Worm (Caenorhabditis elegans) whole organism, late embryonic: Measurements from ENCODE around the gene rme-1.

ENCODE experiments used
- K02D7.2 ChIP-seq: sonication (generic microtip); optimal IDR thresholded peaks from 2 replicates; lab custom pipeline; 2017; ENCODE audit warnings: mild to moderate bottlenecking, missing genetic modification characterization, missing compliant biosample characterization
- K09A11.1 ChIP-seq: sonication (generic microtip); optimal IDR thresholded peaks from 2 replicates; lab custom pipeline; 2017; ENCODE audit warnings: antibody characterized with exemption, mild to moderate bottlenecking, missing genetic modification characterization, missing compliant biosample characterization; ENCODE audit not compliant: insufficient read depth
- Y22D7AL.16 ChIP-seq: sonication (generic microtip); optimal IDR thresholded peaks from 2 replicates; lab custom pipeline; 2016; ENCODE audit warnings: missing genetic modification characterization, missing compliant biosample characterization
- ahr-1 ChIP-seq: sonication (generic microtip); optimal IDR thresholded peaks from 2 replicates; lab custom pipeline; 2016; ENCODE audit warnings: missing genetic modification characterization, missing compliant biosample characterization
- ama-1 ChIP-seq: fragments of 150-350 bp; optimal IDR thresholded peaks from 2 replicates; lab custom pipeline; 2014
- ceh-22 ChIP-seq: sonication (generic microtip); optimal IDR thresholded peaks from 2 replicates; lab custom pipeline; 2017; ENCODE audit warnings: missing biosample characterization, missing genetic modification characterization
- ceh-30 ChIP-seq: fragments of 150-350 bp; optimal IDR thresholded peaks from 2 replicates; lab custom pipeline; 2014; ENCODE audit warnings: missing biosample characterization, missing genetic modification characterization
- ceh-31 ChIP-seq: sonication (generic microtip); optimal IDR thresholded peaks from 2 replicates; lab custom pipeline; 2016; ENCODE audit warnings: missing genetic modification characterization, missing compliant biosample characterization
- ceh-34 ChIP-seq: sonication (generic microtip); optimal IDR thresholded peaks from 2 replicates; lab custom pipeline; 2016; ENCODE audit warnings: mild to moderate bottlenecking, missing genetic modification characterization, missing compliant biosample characterization
- ceh-9 ChIP-seq: sonication (generic microtip); optimal IDR thresholded peaks from 2 replicates; lab custom pipeline; 2016; ENCODE audit warnings: mild to moderate bottlenecking, missing genetic modification characterization, inconsistent platforms, missing compliant biosample characterization
- che-1 ChIP-seq: sonication (generic microtip); optimal IDR thresholded peaks from 2 replicates; lab custom pipeline; 2016; ENCODE audit warnings: mild to moderate bottlenecking, missing genetic modification characterization, missing compliant biosample characterization
- dve-1 ChIP-seq: sonication (generic microtip); optimal IDR thresholded peaks from 2 replicates; lab custom pipeline; 2017; ENCODE audit warnings: antibody characterized with exemption, mild to moderate bottlenecking, missing genetic modification characterization, missing compliant biosample characterization
- elt-2 ChIP-seq: sonication (generic microtip); optimal IDR thresholded peaks from 2 replicates; lab custom pipeline; 2016; ENCODE audit warnings: missing genetic modification reagents, missing genetic modification characterization, missing compliant biosample characterization
- eyg-1 ChIP-seq: sonication (generic microtip); optimal IDR thresholded peaks from 2 replicates; lab custom pipeline; 2016; ENCODE audit warnings: missing genotype, missing genetic modification characterization, missing compliant biosample characterization
- fax-1 ChIP-seq: sonication (generic microtip); optimal IDR thresholded peaks from 2 replicates; lab custom pipeline; 2016; ENCODE audit warnings: missing genotype, missing genetic modification characterization, missing compliant biosample characterization
- fkh-10 ChIP-seq: fragments of 150-350 bp; optimal IDR thresholded peaks from 2 replicates; lab custom pipeline; 2014; ENCODE audit warnings: missing biosample characterization, missing genetic modification reagents, missing genetic modification characterization
- fkh-6 ChIP-seq: sonication (generic microtip); optimal IDR thresholded peaks from 2 replicates; lab custom pipeline; 2016; ENCODE audit warnings: missing genetic modification characterization, missing compliant biosample characterization
- hlh-6 ChIP-seq: sonication (generic microtip); optimal IDR thresholded peaks from 2 replicates; lab custom pipeline; 2016; ENCODE audit warnings: missing genotype, missing genetic modification characterization, missing compliant biosample characterization
- hlh-8 ChIP-seq: sonication (generic microtip); optimal IDR thresholded peaks from 2 replicates; lab custom pipeline; 2016; ENCODE audit warnings: missing genotype, missing genetic modification characterization, missing compliant biosample characterization
- lim-6 ChIP-seq: sonication (generic microtip); optimal IDR thresholded peaks from 2 replicates; lab custom pipeline; 2016; ENCODE audit warnings: missing genetic modification characterization, missing compliant biosample characterization
- lin-11 ChIP-seq: fragments of 200-800 bp; sonication (Bioruptor generic); optimal IDR thresholded peaks from 2 replicates; lab custom pipeline; 2018; ENCODE audit warnings: mild to moderate bottlenecking, missing genetic modification characterization, missing compliant biosample characterization
- nfya-1 ChIP-seq: sonication (generic microtip); optimal IDR thresholded peaks from 2 replicates; lab custom pipeline; 2017; ENCODE audit warnings: missing genetic modification characterization, mild to moderate bottlenecking, missing compliant biosample characterization, antibody characterized with exemption, moderate library complexity
- nhr-11 ChIP-seq: fragments of 150-350 bp; optimal IDR thresholded peaks from 2 replicates; lab custom pipeline; 2014; ENCODE audit warnings: missing biosample characterization, missing genetic modification characterization
- odd-2 ChIP-seq: sonication (generic microtip); optimal IDR thresholded peaks from 2 replicates; lab custom pipeline; 2017; ENCODE audit warnings: antibody characterized with exemption, mild to moderate bottlenecking, missing genetic modification characterization, missing compliant biosample characterization
- pax-1 ChIP-seq: fragments of 150-350 bp; optimal IDR thresholded peaks from 2 replicates; lab custom pipeline; 2014; ENCODE audit warnings: missing biosample characterization, missing genetic modification characterization
- pha-2 ChIP-seq: sonication (generic microtip); optimal IDR thresholded peaks from 2 replicates; lab custom pipeline; 2017; ENCODE audit warnings: mild to moderate bottlenecking, missing genetic modification characterization, missing compliant biosample characterization
- pha-4 ChIP-seq: fragments of 150-350 bp; optimal IDR thresholded peaks from 2 replicates; lab custom pipeline; 2018; ENCODE audit warnings: missing biosample characterization, missing genetic modification reagents, missing genetic modification characterization
- pqm-1 ChIP-seq: sonication (generic microtip); optimal IDR thresholded peaks from 2 replicates; lab custom pipeline; 2016; ENCODE audit warnings: missing genetic modification characterization, missing compliant biosample characterization
- sdc-2 ChIP-seq: sonication (generic microtip); optimal IDR thresholded peaks from 2 replicates; lab custom pipeline; 2016; ENCODE audit warnings: missing genotype, missing genetic modification characterization, missing compliant biosample characterization
- sox-2 ChIP-seq: fragments of 200-800 bp; sonication (Bioruptor generic); IDR thresholded peaks from 2 replicates; pipeline ENCODE4 v1.3.6; 2022; ENCODE audit warnings: missing genetic modification reagents, missing genetic modification characterization, missing compliant biosample characterization
- syd-9 ChIP-seq: sonication (generic microtip); optimal IDR thresholded peaks from 2 replicates; lab custom pipeline; 2016; ENCODE audit warnings: mild to moderate bottlenecking, missing genetic modification characterization, moderate library complexity, missing compliant biosample characterization
- tbx-2 ChIP-seq: sonication (generic microtip); optimal IDR thresholded peaks from 2 replicates; lab custom pipeline; 2016; ENCODE audit warnings: missing genetic modification characterization, missing compliant biosample characterization
- ttx-3 ChIP-seq: sonication (generic microtip); optimal IDR thresholded peaks from 2 replicates; lab custom pipeline; 2016; ENCODE audit warnings: missing genetic modification reagents, missing genetic modification characterization, missing compliant biosample characterization
- unc-3 ChIP-seq, 2 experiments: fragments of 200-800 bp in 1 of 2; sonication (Bioruptor generic) in 1 of 2; sonication (generic microtip) in 1 of 2; conservative IDR thresholded peaks in 1 of 2; optimal IDR thresholded peaks in 1 of 2; 2 replicates each; pipeline versions ENCODE4 v1.3.6 to Lab custom; 2016 to 2022; ENCODE audit warnings: missing compliant biosample characterization in 2 of 2, missing genetic modification characterization in 2 of 2, missing genetic modification reagents in 1 of 2
- unc-42 ChIP-seq: sonication (generic microtip); optimal IDR thresholded peaks from 2 replicates; lab custom pipeline; 2016; ENCODE audit warnings: missing genotype, missing genetic modification characterization, missing compliant biosample characterization
- unc-55 ChIP-seq: sonication (generic microtip); optimal IDR thresholded peaks from 2 replicates; lab custom pipeline; 2017; ENCODE audit warnings: missing biosample characterization, missing genetic modification reagents, missing genetic modification characterization
- unc-86 ChIP-seq: sonication (generic microtip); optimal IDR thresholded peaks from 2 replicates; lab custom pipeline; 2016; ENCODE audit warnings: missing genetic modification characterization, missing compliant biosample characterization
- zip-5 ChIP-seq: sonication (generic microtip); optimal IDR thresholded peaks from 2 replicates; lab custom pipeline; 2016; ENCODE audit warnings: missing genetic modification characterization, missing compliant biosample characterization

Gene rme-1

ce11 chrV:6234876-6235275, 26.2 kb downstream of the rme-1 start, which contains the start of gene K08B12.3:
TSS of gene K08B12.3 (plus strand) at chrV:6235176.
- TF ChIP-seq elt-2 (tag; lab: Kevin White, UChicago) (no peak), pha-4 (no peak), tbx-2 (tag; lab: Kevin White, UChicago) (no peak), ceh-9 (tag; lab: Kevin White, UChicago) (no peak), Y22D7AL.16 (tag; lab: Kevin White, UChicago) (no peak)

ce11 chrV:6238347-6238746, 29.7 kb downstream of the rme-1 start:
- no peak for TF ChIP-seq fax-1 (tag; lab: Kevin White, UChicago)
- no peak for TF ChIP-seq odd-2 (tag; lab: Kevin White, UChicago)
- TF ChIP-seq ttx-3 = no peak
- TF ChIP-seq unc-55 (GFP tag; lab: Kevin White, UChicago) = no peak
- TF ChIP-seq pha-2 = no peak
- no peak for TF ChIP-seq unc-42 (tag; lab: Kevin White, UChicago)
- TF ChIP-seq ceh-30 (tag; lab: Kevin White, UChicago) = no peak
- TF ChIP-seq lim-6 (tag; lab: Kevin White, UChicago) = no peak
- no peak for TF ChIP-seq K09A11.1 (tag; lab: Kevin White, UChicago)
- TF ChIP-seq syd-9 (tag; lab: Kevin White, UChicago) = no peak

DNA sequence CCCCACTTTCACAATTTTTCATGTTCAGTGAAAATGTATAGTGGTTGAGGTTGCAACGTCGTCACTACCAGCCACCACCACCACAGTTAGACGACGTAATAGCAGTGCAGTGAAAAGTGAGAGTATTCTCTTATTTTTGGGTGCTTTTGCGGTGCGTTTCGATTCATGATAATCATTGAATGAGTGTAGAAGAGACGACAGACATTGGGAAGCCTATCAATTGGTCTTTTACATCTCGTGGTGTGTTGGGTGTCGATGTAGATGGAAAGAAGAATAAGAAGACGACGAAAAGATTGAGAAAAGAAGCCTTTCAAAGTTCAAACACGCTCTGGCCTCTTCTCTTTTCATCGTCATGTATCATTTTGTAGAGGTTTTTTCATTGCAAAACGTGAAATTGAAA, 31.2 kb downstream of the rme-1 start:
- TF ChIP-seq ama-1 (lab: Kevin White, UChicago) (no peak), pqm-1 (tag; lab: Kevin White, UChicago) (no peak), odd-2 (tag; lab: Kevin White, UChicago) (no peak), ttx-3 (no peak), hlh-6 (no peak)

DNA sequence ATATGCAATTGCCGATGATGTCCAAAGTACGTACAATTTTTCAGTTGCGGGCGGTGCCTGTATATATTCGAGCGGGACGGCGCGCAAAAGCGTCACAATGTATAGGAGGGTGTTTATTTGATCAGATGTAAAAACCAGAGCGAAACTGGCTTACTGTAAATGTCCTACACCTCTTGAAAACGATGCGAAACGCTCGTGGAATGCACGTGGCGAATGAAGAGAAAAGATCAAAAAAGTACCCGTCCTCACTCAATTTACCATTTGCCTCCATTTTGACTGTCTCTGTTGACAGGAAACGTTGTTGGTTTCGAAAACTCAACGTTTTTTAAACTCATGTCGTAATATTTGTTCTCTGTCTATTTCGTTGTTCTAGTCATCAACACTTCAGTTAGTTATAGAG, 32.0 kb downstream of the rme-1 start:
- TF ChIP-seq hlh-8 (tag; lab: Kevin White, UChicago) (no peak), unc-55 (GFP tag; lab: Kevin White, UChicago) (no peak), unc-86 (no peak), syd-9 (tag; lab: Kevin White, UChicago) (no peak), ceh-34 (tag; lab: Kevin White, UChicago) (no peak), unc-3 (GFP tag; conservative IDR thresholded peaks at IDR 0.05; lab: Robert Waterston, UW) (no peak), unc-3 (tag; optimal IDR thresholded peaks at IDR 0.05; lab: Kevin White, UChicago) (no peak), sdc-2 (tag; lab: Kevin White, UChicago) (no peak), fkh-10 (GFP tag; lab: Kevin White, UChicago) (no peak), ahr-1 (tag; lab: Kevin White, UChicago) (no peak), pha-4 (no peak), ceh-9 (tag; lab: Kevin White, UChicago) (no peak), tbx-2 (tag; lab: Kevin White, UChicago) (no peak)

ce11 chrV:6243260-6243659, 34.6 kb downstream of the rme-1 start:
- no peak for TF ChIP-seq nhr-11 (tag; lab: Kevin White, UChicago)
- peak; percentile 0 for TF ChIP-seq elt-2 (tag; lab: Kevin White, UChicago)
- no peak for TF ChIP-seq ceh-31 (tag; lab: Kevin White, UChicago)
- no peak for TF ChIP-seq lin-11
- no peak for TF ChIP-seq odd-2 (tag; lab: Kevin White, UChicago)
- TF ChIP-seq dve-1 = no peak

ce11 chrV:6244631-6245030, 35.9 kb downstream of the rme-1 start:
- no peak for TF ChIP-seq pha-2
- peak; percentile 45 for TF ChIP-seq unc-42 (tag; lab: Kevin White, UChicago)
- no peak for TF ChIP-seq sdc-2 (tag; lab: Kevin White, UChicago)

ce11 chrV:6246454-6246981, 37.8 kb downstream of the rme-1 start, which contains the start of gene dmd-7:
TSS of gene dmd-7 (plus strand) at chrV:6246931.
- TF ChIP-seq unc-42 (tag; lab: Kevin White, UChicago) (peak; percentile 38), eyg-1 (tag; lab: Kevin White, UChicago) (no peak), ceh-22 (no peak), ceh-34 (tag; lab: Kevin White, UChicago) (peak; percentile 49), pax-1 (tag; lab: Kevin White, UChicago) (no peak), K02D7.2 (tag; lab: Kevin White, UChicago) (no peak), nfya-1 (tag; lab: Kevin White, UChicago) (peak; percentile 63), ttx-3 (no peak), zip-5 (tag; lab: Kevin White, UChicago) (no peak), pqm-1 (tag; lab: Kevin White, UChicago) (peak; percentile 26), sox-2 (GFP tag; lab: Robert Waterston, UW) (no peak), fkh-6 (peak; percentile 13), unc-86 (no peak), Y22D7AL.16 (tag; lab: Kevin White, UChicago) (no peak), pha-2 (no peak), lin-11 (no peak), hlh-6 (peak; percentile 38), odd-2 (tag; lab: Kevin White, UChicago) (no peak), sdc-2 (tag; lab: Kevin White, UChicago) (peak; percentile 40), che-1 (tag; lab: Kevin White, UChicago) (no peak)
